Worm (Caenorhabditis elegans) whole organism, early embryonic: ENCODE data around the gene C03B1.3.

Experiments used
- B0310.2 ChIP-seq: sonication (generic microtip); optimal IDR thresholded peaks from 2 replicates; lab custom pipeline; 2016; ENCODE audit warnings: mild to moderate bottlenecking, missing genetic modification characterization, missing compliant biosample characterization
- F13C5.2 ChIP-seq: sonication (generic microtip); optimal IDR thresholded peaks from 2 replicates; lab custom pipeline; 2017; ENCODE audit warnings: mild to moderate bottlenecking, missing genetic modification characterization, inconsistent platforms, missing compliant biosample characterization
- aly-1 ChIP-seq: sonication (generic microtip); optimal IDR thresholded peaks from 2 replicates; lab custom pipeline; 2016; ENCODE audit warnings: missing genetic modification characterization, missing compliant biosample characterization
- ama-1 ChIP-seq: fragments of 150-350 bp; optimal IDR thresholded peaks from 2 replicates; lab custom pipeline; 2014
- ceh-13 ChIP-seq: fragments of 200-800 bp; sonication (Bioruptor generic); optimal IDR thresholded peaks from 2 replicates; lab custom pipeline; 2018; ENCODE audit warnings: mild to moderate bottlenecking, missing genetic modification characterization, missing compliant biosample characterization
- ceh-36 ChIP-seq: sonication (generic microtip); optimal IDR thresholded peaks from 2 replicates; lab custom pipeline; 2016; ENCODE audit warnings: missing genetic modification characterization, inconsistent platforms, missing compliant biosample characterization
- ets-7 ChIP-seq: sonication (generic microtip); optimal IDR thresholded peaks from 2 replicates; lab custom pipeline; 2016; ENCODE audit warnings: missing genotype, missing genetic modification characterization, missing compliant biosample characterization
- flt-1 ChIP-seq: fragments of 200-800 bp; sonication (Bioruptor generic); IDR thresholded peaks from 2 replicates; pipeline ENCODE4 v1.3.6; 2022; ENCODE audit warnings: missing genetic modification characterization, missing compliant biosample characterization
- hmbx-1 ChIP-seq: sonication (generic microtip); optimal IDR thresholded peaks from 2 replicates; lab custom pipeline; 2016; ENCODE audit warnings: mild to moderate bottlenecking, missing genetic modification characterization, missing compliant biosample characterization
- hmg-4 ChIP-seq: fragments of 200-800 bp; sonication (Bioruptor generic); optimal IDR thresholded peaks from 2 replicates; lab custom pipeline; 2018; ENCODE audit warnings: mild to moderate bottlenecking, missing genetic modification characterization, missing compliant biosample characterization
- hnd-1 ChIP-seq: sonication (generic microtip); optimal IDR thresholded peaks from 2 replicates; lab custom pipeline; 2016; ENCODE audit warnings: missing genetic modification characterization, missing compliant biosample characterization
- pes-1 ChIP-seq: fragments of 200-800 bp; sonication (Bioruptor generic); IDR thresholded peaks from 2 replicates; pipeline ENCODE4 v1.3.6; 2022; ENCODE audit warnings: missing genetic modification reagents, missing genetic modification characterization, missing compliant biosample characterization
- scrt-1 ChIP-seq: fragments of 200-800 bp; sonication (Bioruptor generic); IDR thresholded peaks from 2 replicates; pipeline ENCODE4 v1.3.6; 2022; ENCODE audit warnings: missing genetic modification characterization, missing compliant biosample characterization
- sea-1 ChIP-seq: fragments of 200-800 bp; sonication (Bioruptor generic); conservative IDR thresholded peaks from 2 replicates; pipeline ENCODE4 v1.3.6; 2022; ENCODE audit warnings: missing genetic modification characterization, missing compliant biosample characterization
- tbx-11 ChIP-seq: fragments of 200-800 bp; sonication (Bioruptor generic); IDR thresholded peaks from 2 replicates; pipeline ENCODE4 v1.3.6; 2022; ENCODE audit warnings: missing genetic modification characterization, missing compliant biosample characterization
- tbx-37 ChIP-seq: fragments of 200-800 bp; sonication (Bioruptor generic); conservative IDR thresholded peaks from 2 replicates; pipeline ENCODE4 v1.3.6; 2022; ENCODE audit warnings: missing genetic modification reagents, missing genetic modification characterization, missing compliant biosample characterization
- tra-4 ChIP-seq: sonication (generic microtip); optimal IDR thresholded peaks from 2 replicates; lab custom pipeline; 2017; ENCODE audit warnings: missing genetic modification characterization, missing compliant biosample characterization

Gene C03B1.3

ce11 chrX:6365715-6366114 is at the start of gene C03B1.3:
Gene C03B1.3 (plus strand): TSS chrX:6366015.
- no peak for TF ChIP-seq hmbx-1 (tag; lab: Kevin White, UChicago)
- TF ChIP-seq hmg-4 (GFP tag; lab: Kevin White, UChicago), result no peak
- TF ChIP-seq tra-4 (tag; lab: Kevin White, UChicago), result no peak
- no peak for TF ChIP-seq tbx-37
- TF ChIP-seq flt-1, result no peak
- no peak for TF ChIP-seq sea-1 (GFP tag; lab: Robert Waterston, UW)
- TF ChIP-seq ama-1 (lab: Kevin White, UChicago), result no peak
- no peak for TF ChIP-seq hnd-1 (tag; lab: Kevin White, UChicago)
- no peak for TF ChIP-seq pes-1 (GFP tag; lab: Robert Waterston, UW)
- TF ChIP-seq tbx-11 (GFP tag; lab: Robert Waterston, UW), result no peak
- no peak for TF ChIP-seq ceh-36 (tag; lab: Kevin White, UChicago)

ce11 chrX:6318803-6319202 is 47.0 kb upstream of the C03B1.3 start:
- TF ChIP-seq F13C5.2 (tag; lab: Kevin White, UChicago), result no peak
- TF ChIP-seq tbx-11 (GFP tag; lab: Robert Waterston, UW), result no peak
- no peak for TF ChIP-seq tbx-37
- no peak for TF ChIP-seq B0310.2 (tag; lab: Kevin White, UChicago)
- TF ChIP-seq pes-1 (GFP tag; lab: Robert Waterston, UW), result no peak
- TF ChIP-seq scrt-1 (GFP tag; lab: Robert Waterston, UW), result no peak
- TF ChIP-seq hmg-4 (GFP tag; lab: Kevin White, UChicago), result no peak
- TF ChIP-seq tra-4 (tag; lab: Kevin White, UChicago), result no peak
- no peak for TF ChIP-seq aly-1 (tag; lab: Kevin White, UChicago)
- TF ChIP-seq ceh-13 (GFP tag; lab: Kevin White, UChicago), result no peak
- TF ChIP-seq ceh-36 (tag; lab: Kevin White, UChicago), result no peak

DNA sequence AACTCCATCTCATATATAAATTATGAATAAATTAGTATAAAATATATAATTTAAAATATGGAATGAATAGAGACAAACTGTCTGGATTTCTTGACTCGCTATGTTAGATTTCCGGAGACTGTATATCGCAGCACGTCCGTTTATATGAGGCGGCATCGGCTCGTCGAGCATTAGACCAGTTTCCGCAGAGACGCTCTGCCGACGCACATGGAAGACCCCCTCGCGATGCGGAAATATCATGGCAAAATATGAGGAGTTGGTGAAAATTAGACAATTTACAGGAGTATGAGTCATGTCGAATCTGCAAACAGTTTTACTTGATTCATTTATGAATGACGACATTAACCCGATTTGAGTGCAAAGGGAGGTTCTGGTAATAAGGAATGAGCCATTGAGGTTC is 46.3 kb upstream of the C03B1.3 start, which contains the start of gene chtb-3:
chtb-3 (minus strand) TSS at position 101 of the 400 bp plus-strand sequence.
- TF ChIP-seq tbx-37 (no peak), ama-1 (lab: Kevin White, UChicago) (no peak), tra-4 (tag; lab: Kevin White, UChicago) (no peak), hmbx-1 (tag; lab: Kevin White, UChicago) (no peak), tbx-11 (GFP tag; lab: Robert Waterston, UW) (no peak), hnd-1 (tag; lab: Kevin White, UChicago) (no peak), B0310.2 (tag; lab: Kevin White, UChicago) (no peak), pes-1 (GFP tag; lab: Robert Waterston, UW) (no peak), scrt-1 (GFP tag; lab: Robert Waterston, UW) (no peak), ceh-36 (tag; lab: Kevin White, UChicago) (no peak), ceh-13 (GFP tag; lab: Kevin White, UChicago) (no peak)

ce11 chrX:6320887-6321286 is 44.9 kb upstream of the C03B1.3 start:
- TF ChIP-seq flt-1, result no peak
- TF ChIP-seq hnd-1 (tag; lab: Kevin White, UChicago), result no peak
- TF ChIP-seq B0310.2 (tag; lab: Kevin White, UChicago), result no peak
- TF ChIP-seq tbx-37, result no peak
- TF ChIP-seq ceh-36 (tag; lab: Kevin White, UChicago), result no peak
- TF ChIP-seq ama-1 (lab: Kevin White, UChicago), result no peak
- no peak for TF ChIP-seq hmg-4 (GFP tag; lab: Kevin White, UChicago)
- TF ChIP-seq scrt-1 (GFP tag; lab: Robert Waterston, UW), result no peak
- no peak for TF ChIP-seq ceh-13 (GFP tag; lab: Kevin White, UChicago)
- no peak for TF ChIP-seq sea-1 (GFP tag; lab: Robert Waterston, UW)

- no peak for TF ChIP-seq aly-1 (tag; lab: Kevin White, UChicago)
- TF ChIP-seq tra-4 (tag; lab: Kevin White, UChicago), result no peak
- TF ChIP-seq hmbx-1 (tag; lab: Kevin White, UChicago), result no peak
- TF ChIP-seq ceh-36 (tag; lab: Kevin White, UChicago), result no peak
These were observed 44.4 kb upstream of the C03B1.3 start for ce11 chrX:6321380-6321779.

DNA sequence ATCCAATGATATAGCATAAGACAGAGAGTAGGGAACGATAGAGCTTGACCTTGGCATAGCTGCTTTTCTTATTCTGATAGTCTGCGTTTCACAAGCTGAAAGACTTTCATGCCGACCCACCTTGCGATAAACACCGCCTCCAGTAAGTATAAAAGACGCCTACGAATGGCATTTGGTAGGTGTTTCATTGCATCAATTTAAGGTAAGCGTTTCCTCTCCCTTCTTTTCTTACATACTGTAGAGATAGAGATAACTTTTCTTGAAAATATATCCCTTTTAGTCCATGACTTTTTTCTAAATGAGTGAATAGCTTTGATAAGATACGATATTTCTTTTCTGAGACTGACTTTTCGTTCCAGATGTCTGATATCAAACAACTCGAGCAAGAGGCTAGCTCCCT is 42.7 kb upstream of the C03B1.3 start, which contains the start of gene col-167:
col-167 (plus strand) TSS at position 360 of the 400 bp plus-strand sequence.
- TF ChIP-seq sea-1 (GFP tag; lab: Robert Waterston, UW) (no peak), tbx-37 (no peak), scrt-1 (GFP tag; lab: Robert Waterston, UW) (no peak), aly-1 (tag; lab: Kevin White, UChicago) (no peak), hmbx-1 (tag; lab: Kevin White, UChicago) (no peak), ceh-13 (GFP tag; lab: Kevin White, UChicago) (no peak), ets-7 (tag; lab: Kevin White, UChicago) (no peak), ceh-36 (tag; lab: Kevin White, UChicago) (no peak), F13C5.2 (tag; lab: Kevin White, UChicago) (no peak)

DNA sequence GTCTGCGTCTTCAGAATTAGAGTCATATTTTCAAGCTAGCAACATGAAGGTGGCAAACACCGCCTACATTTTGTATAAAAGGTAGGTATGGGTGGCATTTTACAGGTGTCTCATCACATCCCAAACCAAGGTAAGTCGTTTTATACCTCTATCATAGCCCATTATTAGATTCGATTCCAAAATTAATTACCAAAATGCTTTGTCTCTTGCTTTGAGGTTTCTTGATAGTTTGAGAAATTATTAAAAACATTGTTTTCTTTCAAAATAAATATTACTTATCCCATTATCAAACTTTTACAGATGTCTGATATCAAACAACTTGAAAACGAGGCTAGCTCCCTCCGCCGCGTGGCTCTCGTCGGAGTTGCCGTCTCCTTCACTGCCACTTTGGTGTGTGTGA is 39.7 kb upstream of the C03B1.3 start, which contains the start of gene col-168:
col-168 (plus strand) TSS at position 301 of the 400 bp plus-strand sequence.
- TF ChIP-seq ama-1 (lab: Kevin White, UChicago) (no peak), ceh-13 (GFP tag; lab: Kevin White, UChicago) (no peak), tbx-37 (no peak), scrt-1 (GFP tag; lab: Robert Waterston, UW) (no peak), F13C5.2 (tag; lab: Kevin White, UChicago) (no peak), hnd-1 (tag; lab: Kevin White, UChicago) (no peak), sea-1 (GFP tag; lab: Robert Waterston, UW) (no peak), tbx-11 (GFP tag; lab: Robert Waterston, UW) (no peak), flt-1 (no peak), ets-7 (tag; lab: Kevin White, UChicago) (no peak), hmbx-1 (tag; lab: Kevin White, UChicago) (no peak), hmg-4 (GFP tag; lab: Kevin White, UChicago) (no peak), aly-1 (tag; lab: Kevin White, UChicago) (no peak), pes-1 (GFP tag; lab: Robert Waterston, UW) (no peak), ceh-36 (tag; lab: Kevin White, UChicago) (no peak), B0310.2 (tag; lab: Kevin White, UChicago) (no peak), tra-4 (tag; lab: Kevin White, UChicago) (no peak)
